Fruit fly (Drosophila melanogaster) whole organism, adult: ENCODE results near the gene CG14777.

Source experiments
- CG11617 ChIP-seq: fragments of 200-800 bp; sonication (Bioruptor generic); optimal IDR thresholded peaks from 2 replicates; lab custom pipeline; 2017; ENCODE audit warnings: mild to moderate bottlenecking, missing biosample characterization, missing genetic modification reagents, missing genetic modification characterization
- CG12768 ChIP-seq: fragments of 200-800 bp; sonication (Bioruptor generic); optimal IDR thresholded peaks from 2 replicates; lab custom pipeline; 2017; ENCODE audit warnings: missing biosample characterization, missing genetic modification characterization, mild to moderate bottlenecking, moderate library complexity, missing genetic modification reagents
- CG14711 ChIP-seq: fragments of 200-800 bp; sonication (Bioruptor generic); optimal IDR thresholded peaks from 2 replicates; lab custom pipeline; 2018; ENCODE audit warnings: missing biosample characterization, mild to moderate bottlenecking, missing genetic modification characterization, moderate library complexity
- CG1620 ChIP-seq: fragments of 200-800 bp; sonication (Bioruptor generic); optimal IDR thresholded peaks from 2 replicates; lab custom pipeline; 2016; ENCODE audit warnings: missing biosample characterization, missing genetic modification characterization
- CG33017 ChIP-seq: fragments of 200-800 bp; sonication (Bioruptor generic); optimal IDR thresholded peaks from 2 replicates; lab custom pipeline; 2018; ENCODE audit warnings: missing biosample characterization, mild to moderate bottlenecking, missing genetic modification characterization, moderate library complexity
- CG5204 ChIP-seq: fragments of 200-800 bp; sonication (Bioruptor generic); optimal IDR thresholded peaks from 2 replicates; lab custom pipeline; 2016; ENCODE audit warnings: missing biosample characterization, missing genetic modification characterization
- CG7045 ChIP-seq: fragments of 200-800 bp; sonication (Bioruptor generic); optimal IDR thresholded peaks from 2 replicates; lab custom pipeline; 2017; ENCODE audit warnings: missing biosample characterization, mild to moderate bottlenecking, missing genetic modification characterization
- CG7101 ChIP-seq: fragments of 200-800 bp; sonication (Bioruptor generic); optimal IDR thresholded peaks from 2 replicates; lab custom pipeline; 2018; ENCODE audit warnings: missing biosample characterization, mild to moderate bottlenecking, missing genetic modification characterization, moderate library complexity
- Clk ChIP-seq: fragments of 200-800 bp; sonication (Bioruptor generic); optimal IDR thresholded peaks from 2 replicates; lab custom pipeline; 2017; ENCODE audit warnings: missing biosample characterization, missing genetic modification characterization
- Crg-1 ChIP-seq: fragments of 200-800 bp; sonication (Bioruptor generic); optimal IDR thresholded peaks from 2 replicates; lab custom pipeline; 2016; ENCODE audit warnings: missing biosample characterization, missing genetic modification characterization
- Hr96 ChIP-seq: fragments of 200-800 bp; sonication (Bioruptor generic); optimal IDR thresholded peaks from 2 replicates; lab custom pipeline; 2016; ENCODE audit warnings: missing biosample characterization, missing genetic modification characterization
- Mnt ChIP-seq: fragments of 200-800 bp; sonication (Bioruptor generic); optimal IDR thresholded peaks from 2 replicates; lab custom pipeline; 2016; ENCODE audit warnings: missing biosample characterization, mild to moderate bottlenecking, missing genetic modification characterization
- bab1 ChIP-seq: fragments of 200-800 bp; sonication (Bioruptor generic); optimal IDR thresholded peaks from 3 replicates; lab custom pipeline; 2019; ENCODE audit warnings: missing biosample characterization, mild to moderate bottlenecking, missing genetic modification characterization, moderate library complexity
- cic ChIP-seq: fragments of 200-800 bp; sonication (Bioruptor generic); optimal IDR thresholded peaks from 2 replicates; lab custom pipeline; 2017; ENCODE audit warnings: missing biosample characterization, mild to moderate bottlenecking, missing genetic modification characterization, moderate library complexity
- cnc ChIP-seq, 2 experiments: fragments of >200 bp; optimal IDR thresholded peaks; 2 replicates each; lab custom pipeline; 2017
- kay ChIP-seq: fragments of 200-800 bp; sonication (Bioruptor generic); peaks from one replicate; lab custom pipeline; 2016; ENCODE audit warnings: missing biosample characterization, missing genetic modification characterization, borderline replicate concordance
- ovo ChIP-seq: fragments of 200-800 bp; sonication (Bioruptor generic); optimal IDR thresholded peaks from 2 replicates; lab custom pipeline; 2016; ENCODE audit warnings: missing biosample characterization, missing genetic modification characterization
- pad ChIP-seq: fragments of 200-800 bp; sonication (Bioruptor generic); optimal IDR thresholded peaks from 3 replicates; lab custom pipeline; 2017; ENCODE audit warnings: missing biosample characterization, missing genetic modification characterization, mild to moderate bottlenecking, moderate library complexity, missing genetic modification reagents
- tj ChIP-seq: fragments of 200-800 bp; sonication (Bioruptor generic); optimal IDR thresholded peaks from 3 replicates; lab custom pipeline; 2017; ENCODE audit warnings: missing biosample characterization, mild to moderate bottlenecking, missing genetic modification characterization, moderate library complexity
- toe ChIP-seq: fragments of 200-800 bp; sonication (Bioruptor generic); optimal IDR thresholded peaks from 2 replicates; lab custom pipeline; 2016; ENCODE audit warnings: missing biosample characterization, missing genetic modification characterization

Gene CG14777

dm6 chrX:1465707-1466504 lies at the start of gene CG14777, which contains the start of gene O-fut2:
TSS of gene CG14777 (plus strand) at chrX:1466134.
TSS of gene O-fut2 (minus strand) at chrX:1465996.
- no peak for TF ChIP-seq ovo
- no peak for TF ChIP-seq Crg-1
- no peak for TF ChIP-seq CG5204
- TF ChIP-seq CG7101, result no peak
- no peak for TF ChIP-seq toe
- no peak for TF ChIP-seq CG12768 (GFP tag; lab: Kevin White, UChicago)
- TF ChIP-seq CG11617 (GFP tag; lab: Kevin White, UChicago), result no peak
- no peak for TF ChIP-seq CG7045 (GFP tag; lab: Kevin White, UChicago)
- TF ChIP-seq kay (GFP tag; lab: Kevin White, UChicago), result no peak
- no peak for TF ChIP-seq Hr96 (GFP tag; lab: Kevin White, UChicago)
- no peak for TF ChIP-seq CG1620 (GFP tag; lab: Kevin White, UChicago)

- TF ChIP-seq tj (no peak), pad (GFP tag; lab: Kevin White, UChicago) (no peak), Crg-1 (no peak), CG1620 (GFP tag; lab: Kevin White, UChicago) (no peak), CG7045 (GFP tag; lab: Kevin White, UChicago) (no peak), cic (no peak), cnc (optimal IDR thresholded peaks at IDR 0.05; lab: Kevin White, UChicago) (no peak), kay (GFP tag; lab: Kevin White, UChicago) (no peak), CG12768 (GFP tag; lab: Kevin White, UChicago) (no peak), ovo (no peak), Clk (GFP tag; lab: Kevin White, UChicago) (no peak), CG5204 (no peak), CG14711 (tag; lab: Kevin White, UChicago) (no peak), bab1 (GFP tag; lab: Kevin White, UChicago) (no peak), Hr96 (GFP tag; lab: Kevin White, UChicago) (no peak), CG33017 (tag; lab: Kevin White, UChicago) (no peak), CG11617 (GFP tag; lab: Kevin White, UChicago) (no peak)
Measured at dm6 chrX:1452130-1452529, 13.8 kb upstream of the CG14777 start, which contains the start of gene Gr2a. TSS of gene Gr2a (plus strand) at chrX:1452430.

DNA sequence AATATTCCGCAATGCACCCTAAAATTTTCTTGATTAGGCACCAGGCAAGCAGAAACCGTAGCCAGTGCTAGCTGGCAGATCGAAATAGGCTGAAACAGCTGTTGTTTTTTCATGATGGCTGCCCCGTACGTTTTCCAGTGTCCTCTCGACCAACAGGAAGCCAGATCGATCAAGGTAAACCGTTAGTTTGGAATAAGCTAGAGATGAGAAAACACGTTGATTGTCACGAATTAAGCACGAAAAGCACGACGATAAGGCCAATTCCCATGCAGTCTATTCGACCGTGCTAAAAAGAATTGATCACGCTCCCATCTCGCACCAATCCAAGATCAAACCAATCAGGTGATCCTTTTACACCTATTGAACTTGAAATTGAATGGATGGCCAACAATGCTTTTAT lies 11.1 kb upstream of the CG14777 start:
- peak; percentile 85 for TF ChIP-seq ovo
- no peak for TF ChIP-seq pad (GFP tag; lab: Kevin White, UChicago)

dm6 chrX:1456954-1457353 lies 9.0 kb upstream of the CG14777 start, which contains the start of gene CG14785:
TSS of gene CG14785 (minus strand) at chrX:1457054.
- TF ChIP-seq Hr96 (GFP tag; lab: Kevin White, UChicago), result no peak
- TF ChIP-seq CG5204, result no peak
- TF ChIP-seq cic, result no peak
- no peak for TF ChIP-seq cnc (optimal IDR thresholded peaks at IDR 0.05; lab: Kevin White, UChicago)
- TF ChIP-seq CG12768 (GFP tag; lab: Kevin White, UChicago), result no peak
- TF ChIP-seq bab1 (GFP tag; lab: Kevin White, UChicago), result no peak
- no peak for TF ChIP-seq tj
- no peak for TF ChIP-seq CG33017 (tag; lab: Kevin White, UChicago)

- TF ChIP-seq Mnt, result peak; percentile 7
- peak; percentile 3 for TF ChIP-seq Crg-1
- TF ChIP-seq cic, result no peak
- TF ChIP-seq pad (GFP tag; lab: Kevin White, UChicago), result no peak
- peak; percentile 25 for TF ChIP-seq bab1 (GFP tag; lab: Kevin White, UChicago)
Measured at dm6 chrX:1460278-1460872, 5.6 kb upstream of the CG14777 start, which contains the start of gene Lrpprc2. TSS of gene Lrpprc2 (minus strand) at chrX:1460617.

- TF ChIP-seq CG14711 (tag; lab: Kevin White, UChicago) (no peak), ovo (no peak), Mnt (no peak), bab1 (GFP tag; lab: Kevin White, UChicago) (no peak)
Measured at dm6 chrX:1461544-1461943, 4.4 kb upstream of the CG14777 start, which contains the start of gene CG14787. TSS of gene CG14787 (minus strand) at chrX:1461676.

DNA sequence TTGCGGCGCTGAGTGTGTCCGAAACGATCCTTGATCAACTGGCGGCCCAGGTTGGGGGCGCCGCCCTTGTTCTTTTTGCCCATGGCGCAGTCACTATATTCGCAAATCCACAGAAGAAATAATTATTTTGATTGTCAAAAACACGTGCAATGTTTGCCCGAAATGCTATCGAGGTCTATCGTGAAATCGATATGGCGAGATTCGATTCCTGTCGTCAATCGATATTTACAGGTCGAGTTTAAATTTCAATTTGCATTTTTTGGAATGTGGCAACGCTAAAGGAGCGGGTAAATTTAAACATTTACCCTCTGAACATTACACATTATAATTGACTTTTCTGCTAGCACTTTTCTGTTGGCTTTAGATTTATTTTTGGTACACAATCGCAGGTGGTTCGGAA lies 1.9 kb upstream of the CG14777 start, which contains the start of gene Ns3:
Ns3 (minus strand) TSS at position 188 of the 400 bp plus-strand sequence.
- no peak for TF ChIP-seq cic
- no peak for TF ChIP-seq cnc (optimal IDR thresholded peaks at IDR 0.05; lab: Kevin White, UChicago)
- no peak for TF ChIP-seq CG1620 (GFP tag; lab: Kevin White, UChicago)
- TF ChIP-seq CG12768 (GFP tag; lab: Kevin White, UChicago), result no peak
- no peak for TF ChIP-seq CG7045 (GFP tag; lab: Kevin White, UChicago)
- TF ChIP-seq CG7101, result no peak
- TF ChIP-seq ovo, result no peak
- TF ChIP-seq CG33017 (tag; lab: Kevin White, UChicago), result no peak
- peak; percentile 99 for TF ChIP-seq Mnt
- peak; percentile 46 for TF ChIP-seq bab1 (GFP tag; lab: Kevin White, UChicago)
- no peak for TF ChIP-seq kay (GFP tag; lab: Kevin White, UChicago)
